Worm (Caenorhabditis elegans) whole organism, L2 larva: Measurements from ENCODE around the gene F31A3.5.

Experiments used
- C34F6.9 ChIP-seq: fragments of 150-350 bp; optimal IDR thresholded peaks from 2 replicates; lab custom pipeline; 2014; ENCODE audit warnings: missing biosample characterization, missing genetic modification characterization
- F13H6.1 ChIP-seq: sonication (generic microtip); optimal IDR thresholded peaks from 2 replicates; lab custom pipeline; 2016; ENCODE audit warnings: missing genetic modification characterization, missing compliant biosample characterization
- R02D3.7 ChIP-seq: fragments of 150-350 bp; optimal IDR thresholded peaks from 2 replicates; lab custom pipeline; 2014; ENCODE audit warnings: missing biosample characterization, missing genetic modification characterization
- Y55F3AM.14 ChIP-seq: fragments of 200-800 bp; sonication (Bioruptor generic); optimal IDR thresholded peaks from 2 replicates; lab custom pipeline; 2018; ENCODE audit warnings: mild to moderate bottlenecking, missing genetic modification characterization, missing compliant biosample characterization
- alr-1 ChIP-seq: fragments of 150-350 bp; optimal IDR thresholded peaks from 2 replicates; lab custom pipeline; 2014; ENCODE audit warnings: missing biosample characterization, missing genetic modification characterization
- aly-2 ChIP-seq: fragments of 150-350 bp; optimal IDR thresholded peaks from 2 replicates; lab custom pipeline; 2014; ENCODE audit warnings: missing biosample characterization, missing genetic modification characterization
- ama-1 ChIP-seq: fragments of 150-350 bp; optimal IDR thresholded peaks from 2 replicates; lab custom pipeline; 2018; ENCODE audit warnings: inconsistent platforms
- blmp-1 ChIP-seq: sonication (generic microtip); optimal IDR thresholded peaks from 2 replicates; lab custom pipeline; 2017; ENCODE audit warnings: missing genetic modification characterization, mild to moderate bottlenecking, missing compliant biosample characterization, antibody characterized with exemption, moderate library complexity; ENCODE audit not compliant: insufficient read depth
- ceh-16 ChIP-seq: fragments of 150-350 bp; optimal IDR thresholded peaks from 2 replicates; lab custom pipeline; 2014; ENCODE audit warnings: missing biosample characterization, missing genetic modification characterization
- ceh-82 ChIP-seq: fragments of 150-350 bp; optimal IDR thresholded peaks from 2 replicates; lab custom pipeline; 2014; ENCODE audit warnings: missing biosample characterization, missing genetic modification characterization
- crh-2 ChIP-seq: sonication (generic microtip); optimal IDR thresholded peaks from 2 replicates; lab custom pipeline; 2017; ENCODE audit warnings: missing biosample characterization, missing genetic modification characterization
- egl-27 ChIP-seq: sonication (generic microtip); optimal IDR thresholded peaks from 3 replicates; lab custom pipeline; 2017; ENCODE audit warnings: missing biosample characterization, missing genetic modification reagents, missing genetic modification characterization
- elt-1 ChIP-seq: fragments of 150-350 bp; optimal IDR thresholded peaks from 2 replicates; lab custom pipeline; 2014; ENCODE audit warnings: missing biosample characterization, missing genetic modification characterization
- elt-3 ChIP-seq: sonication (generic microtip); optimal IDR thresholded peaks from 2 replicates; lab custom pipeline; 2017; ENCODE audit warnings: missing biosample characterization, missing genetic modification characterization
- fos-1 ChIP-seq: fragments of 150-350 bp; optimal IDR thresholded peaks from 2 replicates; lab custom pipeline; 2014; ENCODE audit warnings: missing biosample characterization, missing genetic modification characterization
- gmeb-1 ChIP-seq: fragments of 150-350 bp; optimal IDR thresholded peaks from 2 replicates; lab custom pipeline; 2014; ENCODE audit warnings: missing biosample characterization, missing genetic modification characterization
- lin-11 ChIP-seq: fragments of 150-350 bp; sonication (generic microtip); optimal IDR thresholded peaks from 2 replicates; lab custom pipeline; 2014; ENCODE audit warnings: missing biosample characterization, missing genetic modification characterization, inconsistent platforms, mixed read lengths
- lin-13 ChIP-seq: fragments of 150-350 bp; optimal IDR thresholded peaks from 2 replicates; lab custom pipeline; 2014; ENCODE audit warnings: missing biosample characterization, missing genetic modification reagents, missing genetic modification characterization
- lin-39 ChIP-seq: fragments of 150-350 bp; optimal IDR thresholded peaks from 2 replicates; lab custom pipeline; 2014; ENCODE audit warnings: missing biosample characterization, missing genetic modification reagents, missing genetic modification characterization
- lsy-2 ChIP-seq, 2 experiments: fragments of 150-350 bp in 1 of 2; sonication (generic microtip) in 1 of 2; optimal IDR thresholded peaks; 2 replicates each; lab custom pipeline; 2014 to 2017; ENCODE audit warnings: missing biosample characterization in 2 of 2, missing genetic modification characterization in 2 of 2
- mab-5 ChIP-seq: fragments of 150-350 bp; optimal IDR thresholded peaks from 2 replicates; lab custom pipeline; 2014; ENCODE audit warnings: missing biosample characterization, missing genetic modification characterization
- mbf-1 ChIP-seq: sonication (generic microtip); optimal IDR thresholded peaks from 2 replicates; lab custom pipeline; 2017; ENCODE audit warnings: missing biosample characterization, missing genetic modification characterization
- mdl-1 ChIP-seq, 2 experiments: fragments of 150-350 bp in 1 of 2; sonication (generic microtip) in 1 of 2; optimal IDR thresholded peaks; 2 replicates each; lab custom pipeline; 2017; ENCODE audit warnings: missing biosample characterization in 2 of 2, missing genetic modification characterization in 2 of 2
- nhr-10 ChIP-seq: sonication (generic microtip); optimal IDR thresholded peaks from 2 replicates; lab custom pipeline; 2017; ENCODE audit warnings: missing biosample characterization, missing genetic modification characterization
- nhr-12 ChIP-seq: fragments of 150-350 bp; optimal IDR thresholded peaks from 2 replicates; lab custom pipeline; 2014; ENCODE audit warnings: missing biosample characterization, missing genetic modification characterization
- nhr-129 ChIP-seq: fragments of 150-350 bp; optimal IDR thresholded peaks from 2 replicates; lab custom pipeline; 2014; ENCODE audit warnings: missing biosample characterization, missing genetic modification characterization
- nhr-21 ChIP-seq: fragments of 150-350 bp; optimal IDR thresholded peaks from 2 replicates; lab custom pipeline; 2014; ENCODE audit warnings: missing biosample characterization, missing genetic modification characterization
- nhr-23 ChIP-seq: fragments of 150-350 bp; optimal IDR thresholded peaks from 2 replicates; lab custom pipeline; 2014; ENCODE audit warnings: missing biosample characterization, missing genetic modification reagents, missing genetic modification characterization
- nhr-237 ChIP-seq: fragments of 150-350 bp; optimal IDR thresholded peaks from 2 replicates; lab custom pipeline; 2014; ENCODE audit warnings: missing biosample characterization, missing genetic modification characterization
- nhr-25 ChIP-seq: fragments of 150-350 bp; sonication (generic microtip); optimal IDR thresholded peaks from 3 replicates; lab custom pipeline; 2014; ENCODE audit warnings: missing biosample characterization, missing genetic modification characterization
- nhr-6 ChIP-seq: fragments of 150-350 bp; optimal IDR thresholded peaks from 2 replicates; lab custom pipeline; 2014; ENCODE audit warnings: missing biosample characterization, missing genetic modification characterization
- peb-1 ChIP-seq: fragments of 150-350 bp; optimal IDR thresholded peaks from 2 replicates; lab custom pipeline; 2014; ENCODE audit warnings: missing biosample characterization, missing genetic modification characterization
- sem-4 ChIP-seq: fragments of 150-350 bp; optimal IDR thresholded peaks from 2 replicates; lab custom pipeline; 2014; ENCODE audit warnings: missing biosample characterization, missing genetic modification reagents, missing genetic modification characterization
- skn-1 ChIP-seq: sonication (generic microtip); optimal IDR thresholded peaks from 2 replicates; lab custom pipeline; 2017; ENCODE audit warnings: missing biosample characterization, missing genetic modification characterization
- sma-3 ChIP-seq: sonication (generic microtip); optimal IDR thresholded peaks from 2 replicates; lab custom pipeline; 2016; ENCODE audit warnings: missing genetic modification reagents, missing genetic modification characterization, missing compliant biosample characterization
- sma-9 ChIP-seq, 2 experiments: fragments of 150-350 bp in 1 of 2; sonication (generic microtip) in 1 of 2; optimal IDR thresholded peaks; 2 replicates each; lab custom pipeline; 2014 to 2016; ENCODE audit warnings: missing genetic modification characterization in 2 of 2, mild to moderate bottlenecking in 1 of 2, missing biosample characterization in 1 of 2, missing compliant biosample characterization in 1 of 2, missing genetic modification reagents in 1 of 2, moderate library complexity in 1 of 2
- snpc-4 ChIP-seq: fragments of 150-350 bp; optimal IDR thresholded peaks from 2 replicates; lab custom pipeline; 2014; ENCODE audit warnings: missing biosample characterization, missing genetic modification characterization
- unc-55 ChIP-seq: fragments of 150-350 bp; sonication (generic microtip); optimal IDR thresholded peaks from 3 replicates; lab custom pipeline; 2014; ENCODE audit warnings: missing biosample characterization, missing genetic modification reagents, missing genetic modification characterization
- unc-62 ChIP-seq: fragments of 150-350 bp; optimal IDR thresholded peaks from 2 replicates; lab custom pipeline; 2014; ENCODE audit warnings: missing biosample characterization, missing genetic modification reagents, missing genetic modification characterization
- zag-1 ChIP-seq: fragments of 150-350 bp; optimal IDR thresholded peaks from 2 replicates; lab custom pipeline; 2014; ENCODE audit warnings: missing biosample characterization, missing genetic modification characterization
- ztf-1 ChIP-seq: fragments of 200-800 bp; sonication (Bioruptor generic); conservative IDR thresholded peaks from 2 replicates; pipeline ENCODE4 v1.3.6; 2022; ENCODE audit warnings: missing genetic modification characterization, missing compliant biosample characterization
- ztf-11 ChIP-seq: sonication (generic microtip); optimal IDR thresholded peaks from 2 replicates; lab custom pipeline; 2017; ENCODE audit warnings: missing biosample characterization, missing genetic modification characterization
- ztf-4 ChIP-seq: fragments of 150-350 bp; optimal IDR thresholded peaks from 2 replicates; lab custom pipeline; 2014; ENCODE audit warnings: missing biosample characterization, missing genetic modification characterization

The F31A3.5 gene

DNA sequence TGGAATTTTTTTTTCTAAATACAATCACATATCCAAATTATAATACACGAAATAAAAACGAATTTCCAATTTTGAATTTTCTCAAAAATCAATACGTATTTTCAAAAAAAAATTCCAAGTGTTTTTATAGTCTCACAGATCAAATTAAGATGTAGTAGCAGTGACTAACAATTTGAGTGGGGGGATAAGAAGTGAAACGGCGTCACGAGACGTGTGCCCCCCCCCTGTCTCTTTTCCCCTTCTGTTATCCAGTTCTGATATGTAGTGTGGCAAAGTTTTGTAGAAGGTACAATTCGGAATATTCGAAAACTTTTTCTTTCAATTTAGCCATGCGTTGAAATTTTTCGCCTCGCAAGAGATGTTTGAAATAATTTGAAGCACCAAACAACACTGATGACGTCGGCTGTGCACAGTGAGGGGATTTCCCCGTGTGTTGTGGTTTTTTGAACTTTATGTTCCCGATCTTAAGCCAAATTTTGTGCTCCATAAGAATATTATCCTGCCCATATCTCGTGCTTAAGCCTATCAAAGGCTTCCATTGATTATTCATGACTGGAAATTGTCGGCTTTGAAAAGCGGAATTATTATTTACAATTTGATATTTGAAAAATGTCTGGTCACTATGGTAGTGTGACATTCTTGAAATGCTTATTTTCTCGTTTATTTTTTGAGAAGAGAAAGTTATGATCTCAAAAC lies 48.1 kb downstream of the F31A3.5 start:
- no peak for TF ChIP-seq R02D3.7 (tag; lab: Kevin White, UChicago)
- TF ChIP-seq Y55F3AM.14 = no peak
- no peak for TF ChIP-seq nhr-129 (tag; lab: Kevin White, UChicago)
- TF ChIP-seq fos-1 (tag; lab: Kevin White, UChicago) = peak; percentile 24
- peak; percentile 10 for TF ChIP-seq nhr-25
- peak; percentile 66 for TF ChIP-seq blmp-1 (tag; lab: Kevin White, UChicago)
- TF ChIP-seq unc-55 (GFP tag; lab: Kevin White, UChicago) = peak; percentile 16
- TF ChIP-seq, all 48 proteins: peak for 4

ce11 chrX:17514422-17514821 lies 49.0 kb downstream of the F31A3.5 start:
- no peak for TF ChIP-seq alr-1 (tag; lab: Kevin White, UChicago)
- no peak for TF ChIP-seq gmeb-1 (tag; lab: Kevin White, UChicago)
- TF ChIP-seq nhr-6 (tag; lab: Kevin White, UChicago) = no peak
- no peak for TF ChIP-seq elt-1
- no peak for TF ChIP-seq nhr-129 (tag; lab: Kevin White, UChicago)
- TF ChIP-seq blmp-1 (tag; lab: Kevin White, UChicago) = no peak
- no peak for TF ChIP-seq fos-1 (tag; lab: Kevin White, UChicago)
- TF ChIP-seq F13H6.1 (tag; lab: Kevin White, UChicago) = peak; percentile 36
- TF ChIP-seq nhr-25 = no peak
- TF ChIP-seq ztf-1 (GFP tag; lab: Robert Waterston, UW) = no peak
- TF ChIP-seq sma-9 (GFP tag; optimal IDR thresholded peaks at IDR 0.05; lab: Kevin White, UChicago) = peak; percentile 12
- TF ChIP-seq sma-9 (tag; optimal IDR thresholded peaks at IDR 0.05; lab: Kevin White, UChicago) = no peak
- TF ChIP-seq nhr-12 (tag; lab: Kevin White, UChicago) = no peak
- TF ChIP-seq lin-39 (tag; lab: Kevin White, UChicago) = no peak
- TF ChIP-seq crh-2 (tag; lab: Kevin White, UChicago) = no peak
- peak; percentile 38 for TF ChIP-seq unc-55 (GFP tag; lab: Kevin White, UChicago)
- no peak for TF ChIP-seq lin-13 (GFP tag; lab: Kevin White, UChicago)
- TF ChIP-seq skn-1 (tag; lab: Kevin White, UChicago) = no peak
- TF ChIP-seq ama-1 (lab: Kevin White, UChicago) = no peak
- TF ChIP-seq aly-2 (tag; lab: Kevin White, UChicago) = no peak

- TF ChIP-seq elt-3 (tag; lab: Kevin White, UChicago) (no peak), C34F6.9 (tag; lab: Kevin White, UChicago) (peak; percentile 92), ztf-1 (GFP tag; lab: Robert Waterston, UW) (no peak), unc-62 (peak; percentile 53), nhr-25 (peak; percentile 86), ceh-16 (peak; percentile 34), Y55F3AM.14 (peak; percentile 89), mbf-1 (tag; lab: Kevin White, UChicago) (no peak), mdl-1 (tag; optimal IDR thresholded peaks at IDR 0.05; lab: Kevin White, UChicago) (peak; percentile 88 to 93), mab-5 (tag; lab: Kevin White, UChicago) (peak; percentile 74), peb-1 (no peak), lin-39 (tag; lab: Kevin White, UChicago) (no peak), nhr-237 (tag; lab: Kevin White, UChicago) (no peak), nhr-23 (tag; lab: Kevin White, UChicago) (no peak), nhr-129 (tag; lab: Kevin White, UChicago) (peak; percentile 96), zag-1 (tag; lab: Kevin White, UChicago) (peak; percentile 88), ztf-4 (tag; lab: Kevin White, UChicago) (peak; percentile 85), lsy-2 (tag; optimal IDR thresholded peaks at IDR 0.05; lab: Kevin White, UChicago) (peak; percentile 58 to 85), sma-9 (GFP tag; optimal IDR thresholded peaks at IDR 0.05; lab: Kevin White, UChicago) (peak; percentile 98), sma-9 (tag; optimal IDR thresholded peaks at IDR 0.05; lab: Kevin White, UChicago) (peak; percentile 92), lin-13 (GFP tag; lab: Kevin White, UChicago) (peak; percentile 80), F13H6.1 (tag; lab: Kevin White, UChicago) (peak; percentile 96), ama-1 (lab: Kevin White, UChicago) (no peak), nhr-21 (tag; lab: Kevin White, UChicago) (peak; percentile 79), skn-1 (tag; lab: Kevin White, UChicago) (no peak), ceh-82 (peak; percentile 64), sma-3 (GFP tag; lab: Kevin White, UChicago) (peak; percentile 74), egl-27 (tag; lab: Kevin White, UChicago) (peak; percentile 89), nhr-6 (tag; lab: Kevin White, UChicago) (peak; percentile 75), sem-4 (tag; lab: Kevin White, UChicago) (peak; percentile 89), alr-1 (tag; lab: Kevin White, UChicago) (no peak), lin-11 (peak; percentile 61), nhr-10 (tag; lab: Kevin White, UChicago) (peak; percentile 60), nhr-12 (tag; lab: Kevin White, UChicago) (no peak), unc-55 (GFP tag; lab: Kevin White, UChicago) (peak; percentile 92), elt-1 (no peak), blmp-1 (tag; lab: Kevin White, UChicago) (peak; percentile 58), ztf-11 (tag; lab: Kevin White, UChicago) (no peak), crh-2 (tag; lab: Kevin White, UChicago) (peak; percentile 93), snpc-4 (tag; lab: Kevin White, UChicago) (peak; percentile 73), gmeb-1 (tag; lab: Kevin White, UChicago) (peak; percentile 10)
Observed at ce11 chrX:17513507-17514113, 49.8 kb downstream of the F31A3.5 start, which contains the start of gene nhr-1. nhr-1 (plus strand) TSS chrX:17514063.
